Fruit fly (Drosophila melanogaster) whole organism, embryonic: ENCODE measurements around the gene svr.

Source experiments
- Atf6 ChIP-seq: fragments of 200-800 bp; sonication (Bioruptor generic); IDR thresholded peaks from 2 replicates; pipeline ENCODE4 v1.3.6; 2022; ENCODE audit warnings: missing biosample characterization, missing genetic modification characterization
- B-H2 ChIP-seq: fragments of 200-800 bp; sonication (Bioruptor generic); optimal IDR thresholded peaks from 2 replicates; lab custom pipeline; 2018; ENCODE audit warnings: missing biosample characterization, mild to moderate bottlenecking, missing genetic modification characterization
- CG10543 ChIP-seq: fragments of 200-800 bp; sonication (Bioruptor generic); optimal IDR thresholded peaks from 3 replicates; lab custom pipeline; 2017; ENCODE audit warnings: missing biosample characterization, mild to moderate bottlenecking, missing genetic modification characterization, moderate library complexity
- CG11696 ChIP-seq: fragments of 200-800 bp; sonication (Bioruptor generic); IDR thresholded peaks from 2 replicates; pipeline ENCODE4 v1.3.6; 2022; ENCODE audit warnings: missing biosample characterization, missing genetic modification characterization
- CG12155 ChIP-seq: fragments of 200-800 bp; sonication (Bioruptor generic); optimal IDR thresholded peaks from 3 replicates; lab custom pipeline; 2016; ENCODE audit warnings: missing biosample characterization, missing genetic modification characterization
- CG12942 ChIP-seq: fragments of 200-800 bp; sonication (Bioruptor generic); optimal IDR thresholded peaks from 3 replicates; lab custom pipeline; 2016; ENCODE audit warnings: missing biosample characterization, missing genetic modification characterization
- CG13296 ChIP-seq: fragments of 200-800 bp; sonication (Bioruptor generic); optimal IDR thresholded peaks from 3 replicates; lab custom pipeline; 2018; ENCODE audit warnings: missing biosample characterization, mild to moderate bottlenecking, missing genetic modification characterization
- CG14014 ChIP-seq: fragments of 200-800 bp; sonication (Bioruptor generic); IDR thresholded peaks from 2 replicates; pipeline ENCODE4 v1.3.6; 2022; ENCODE audit warnings: missing biosample characterization, missing genetic modification characterization
- CG1603 ChIP-seq: fragments of 200-800 bp; sonication (Bioruptor generic); optimal IDR thresholded peaks from 2 replicates; lab custom pipeline; 2019; ENCODE audit warnings: missing biosample characterization, mild to moderate bottlenecking, missing genetic modification characterization, moderate library complexity
- CG17361 ChIP-seq: fragments of 200-800 bp; sonication (Bioruptor generic); IDR thresholded peaks from 3 replicates; pipeline ENCODE4 v1.3.6; 2022; ENCODE audit warnings: missing biosample characterization, missing genetic modification characterization
- CG17829 ChIP-seq: fragments of 200-800 bp; optimal IDR thresholded peaks from 2 replicates; lab custom pipeline; 2019; ENCODE audit warnings: missing biosample characterization, mild to moderate bottlenecking, missing genetic modification characterization, moderate library complexity
- CG2712 ChIP-seq: fragments of 200-800 bp; optimal IDR thresholded peaks from 3 replicates; lab custom pipeline; 2019; ENCODE audit warnings: missing biosample characterization, mild to moderate bottlenecking, missing genetic modification characterization, moderate library complexity
- CG30403 ChIP-seq: fragments of 200-800 bp; sonication (Bioruptor generic); optimal IDR thresholded peaks from 3 replicates; lab custom pipeline; 2016; ENCODE audit warnings: missing biosample characterization, missing genetic modification characterization
- CG3065 ChIP-seq: fragments of 200-800 bp; sonication (Bioruptor generic); optimal IDR thresholded peaks from 2 replicates; lab custom pipeline; 2016; ENCODE audit warnings: missing biosample characterization, missing genetic modification characterization
- CG34376 ChIP-seq: fragments of 200-800 bp; sonication (Bioruptor generic); optimal IDR thresholded peaks from 2 replicates; lab custom pipeline; 2018; ENCODE audit warnings: missing biosample characterization, mild to moderate bottlenecking, missing genetic modification characterization
- CG5180 ChIP-seq: fragments of 200-800 bp; sonication (Bioruptor generic); optimal IDR thresholded peaks from 3 replicates; lab custom pipeline; 2017; ENCODE audit warnings: missing biosample characterization, missing genetic modification characterization, mild to moderate bottlenecking, moderate library complexity, missing genetic modification reagents
- CG6175 ChIP-seq: fragments of 200-800 bp; sonication (Bioruptor generic); IDR thresholded peaks from 3 replicates; pipeline ENCODE4 v1.3.6; 2022; ENCODE audit warnings: missing biosample characterization, missing genetic modification characterization
- CG7271 ChIP-seq: fragments of 200-800 bp; sonication (Bioruptor generic); optimal IDR thresholded peaks from 2 replicates; lab custom pipeline; 2018; ENCODE audit warnings: missing biosample characterization, mild to moderate bottlenecking, missing genetic modification characterization, moderate library complexity
- D19A ChIP-seq: fragments of 200-800 bp; optimal IDR thresholded peaks from 3 replicates; lab custom pipeline; 2019; ENCODE audit warnings: missing biosample characterization, mild to moderate bottlenecking, missing genetic modification characterization, moderate library complexity
- Eip74EF ChIP-seq, 2 experiments: fragments of 200-800 bp in 1 of 2; fragments of >200 bp in 1 of 2; sonication (Bioruptor generic) in 1 of 2; optimal IDR thresholded peaks; 2 replicates each; lab custom pipeline; 2017 to 2019; ENCODE audit warnings: missing biosample characterization in 2 of 2, missing genetic modification characterization in 2 of 2, mild to moderate bottlenecking in 1 of 2, moderate library complexity in 1 of 2
- Ets65A ChIP-seq: fragments of 200-800 bp; sonication (Bioruptor generic); peaks from one replicate; lab custom pipeline; 2016; ENCODE audit warnings: missing biosample characterization, missing genetic modification characterization
- Med ChIP-seq: fragments of 200-800 bp; sonication (Bioruptor generic); peaks from one replicate; lab custom pipeline; 2016; ENCODE audit warnings: missing biosample characterization, missing genetic modification characterization, mild to moderate bottlenecking, inconsistent platforms, moderate library complexity
- Mrtf ChIP-seq: fragments of 200-800 bp; sonication (Bioruptor generic); IDR thresholded peaks from 3 replicates; pipeline ENCODE4 v1.3.6; 2022; ENCODE audit warnings: missing biosample characterization, missing genetic modification characterization
- Pdp1 ChIP-seq, 2 experiments: fragments of 200-800 bp; sonication (Bioruptor generic); optimal IDR thresholded peaks; 3 replicates each; lab custom pipeline; 2016; ENCODE audit warnings: missing biosample characterization in 2 of 2, missing genetic modification characterization in 2 of 2, mild to moderate bottlenecking in 1 of 2, moderate library complexity in 1 of 2
- Side ChIP-seq: fragments of 200-800 bp; sonication (Bioruptor generic); optimal IDR thresholded peaks from 2 replicates; lab custom pipeline; 2016; ENCODE audit warnings: missing biosample characterization, missing genetic modification characterization
- Xbp1 ChIP-seq: fragments of 200-800 bp; sonication (Bioruptor generic); optimal IDR thresholded peaks from 3 replicates; lab custom pipeline; 2016; ENCODE audit warnings: missing biosample characterization, mild to moderate bottlenecking, missing genetic modification characterization
- aop ChIP-seq: fragments of 200-800 bp; sonication (Bioruptor generic); IDR thresholded peaks from 2 replicates; pipeline ENCODE4 v1.3.6; 2022; ENCODE audit warnings: missing biosample characterization, missing genetic modification characterization
- ase ChIP-seq: fragments of 200-800 bp; sonication (Bioruptor generic); IDR thresholded peaks from 3 replicates; pipeline ENCODE4 v1.3.6; 2022; ENCODE audit warnings: missing biosample characterization, missing genetic modification characterization
- ato ChIP-seq: fragments of 200-800 bp; sonication (Bioruptor generic); IDR thresholded peaks from 2 replicates; pipeline ENCODE4 v1.3.6; 2022; ENCODE audit warnings: missing biosample characterization, missing genetic modification characterization; ENCODE audit not compliant: partially characterized antibody
- bcd ChIP-seq: fragments of 200-800 bp; sonication (Bioruptor generic); optimal IDR thresholded peaks from 2 replicates; lab custom pipeline; 2017; ENCODE audit warnings: missing biosample characterization, mild to moderate bottlenecking, missing genetic modification characterization
- bsh ChIP-seq, 2 experiments: fragments of 200-800 bp; sonication (Bioruptor generic); optimal IDR thresholded peaks; 2 replicates each; lab custom pipeline; 2017 to 2018; ENCODE audit warnings: mild to moderate bottlenecking in 2 of 2, missing biosample characterization in 2 of 2, missing genetic modification characterization in 2 of 2, moderate library complexity in 1 of 2
- cg ChIP-seq: fragments of 200-800 bp; sonication (Bioruptor generic); optimal IDR thresholded peaks from 3 replicates; lab custom pipeline; 2019; ENCODE audit warnings: missing biosample characterization, mild to moderate bottlenecking, missing genetic modification characterization, moderate library complexity
- ci ChIP-seq: fragments of 200-800 bp; sonication (Bioruptor generic); IDR thresholded peaks from 3 replicates; pipeline ENCODE4 v1.3.6; 2022; ENCODE audit warnings: missing biosample characterization, missing genetic modification characterization
- dmrt99B ChIP-seq: fragments of 200-800 bp; sonication (Bioruptor generic); optimal IDR thresholded peaks from 2 replicates; lab custom pipeline; 2018; ENCODE audit warnings: missing biosample characterization, mild to moderate bottlenecking, missing genetic modification characterization, moderate library complexity
- eve ChIP-seq, 2 experiments: fragments of >200 bp; optimal IDR thresholded peaks; 2 replicates each; lab custom pipeline; 2017; ENCODE audit warnings: missing biosample characterization in 2 of 2, missing genetic modification characterization in 2 of 2
- fd102C ChIP-seq: fragments of 200-800 bp; sonication (Bioruptor generic); optimal IDR thresholded peaks from 2 replicates; lab custom pipeline; 2018; ENCODE audit warnings: missing biosample characterization, mild to moderate bottlenecking, missing genetic modification characterization, moderate library complexity
- ftz-f1 ChIP-seq: fragments of 200-800 bp; sonication (Bioruptor generic); optimal IDR thresholded peaks from 2 replicates; lab custom pipeline; 2016; ENCODE audit warnings: missing biosample characterization, missing genetic modification characterization
- gem ChIP-seq: fragments of 200-800 bp; sonication (Bioruptor generic); optimal IDR thresholded peaks from 2 replicates; lab custom pipeline; 2019; ENCODE audit warnings: missing biosample characterization, mild to moderate bottlenecking, missing genetic modification characterization, moderate library complexity
- ind ChIP-seq: fragments of 200-800 bp; sonication (Bioruptor generic); optimal IDR thresholded peaks from 3 replicates; lab custom pipeline; 2016; ENCODE audit warnings: missing biosample characterization, missing genetic modification characterization
- lbe ChIP-seq: fragments of 200-800 bp; sonication (Bioruptor generic); optimal IDR thresholded peaks from 2 replicates; lab custom pipeline; 2016; ENCODE audit warnings: missing biosample characterization, mild to moderate bottlenecking, missing genetic modification characterization
- lilli ChIP-seq: fragments of 200-800 bp; sonication (Bioruptor generic); optimal IDR thresholded peaks from 3 replicates; lab custom pipeline; 2016; ENCODE audit warnings: missing biosample characterization, missing genetic modification characterization
- mam ChIP-seq: fragments of 200-800 bp; sonication (Bioruptor generic); optimal IDR thresholded peaks from 3 replicates; lab custom pipeline; 2016; ENCODE audit warnings: missing biosample characterization, missing genetic modification characterization
- mirr ChIP-seq: fragments of 200-800 bp; sonication (Bioruptor generic); optimal IDR thresholded peaks from 3 replicates; lab custom pipeline; 2018; ENCODE audit warnings: missing biosample characterization, mild to moderate bottlenecking, missing genetic modification characterization
- onecut ChIP-seq: fragments of 200-800 bp; sonication (Bioruptor generic); IDR thresholded peaks from 2 replicates; pipeline ENCODE4 v1.3.6; 2022; ENCODE audit warnings: missing biosample characterization, missing genetic modification characterization
- sens ChIP-seq: fragments of 200-800 bp; sonication (Bioruptor generic); peaks from one replicate; lab custom pipeline; 2016; ENCODE audit warnings: missing biosample characterization, missing genetic modification characterization
- sug ChIP-seq: fragments of 200-800 bp; optimal IDR thresholded peaks from 2 replicates; lab custom pipeline; 2019; ENCODE audit warnings: missing biosample characterization, mild to moderate bottlenecking, missing genetic modification characterization, moderate library complexity
- unc-4 ChIP-seq: fragments of 200-800 bp; sonication (Bioruptor generic); IDR thresholded peaks from 2 replicates; pipeline ENCODE4 v1.3.6; 2022; ENCODE audit warnings: missing biosample characterization, missing genetic modification characterization; ENCODE audit not compliant: partially characterized antibody
- zf30C ChIP-seq: fragments of 200-800 bp; sonication (Bioruptor generic); optimal IDR thresholded peaks from 3 replicates; lab custom pipeline; 2018; ENCODE audit warnings: missing biosample characterization, mild to moderate bottlenecking, missing genetic modification characterization

The svr gene

DNA sequence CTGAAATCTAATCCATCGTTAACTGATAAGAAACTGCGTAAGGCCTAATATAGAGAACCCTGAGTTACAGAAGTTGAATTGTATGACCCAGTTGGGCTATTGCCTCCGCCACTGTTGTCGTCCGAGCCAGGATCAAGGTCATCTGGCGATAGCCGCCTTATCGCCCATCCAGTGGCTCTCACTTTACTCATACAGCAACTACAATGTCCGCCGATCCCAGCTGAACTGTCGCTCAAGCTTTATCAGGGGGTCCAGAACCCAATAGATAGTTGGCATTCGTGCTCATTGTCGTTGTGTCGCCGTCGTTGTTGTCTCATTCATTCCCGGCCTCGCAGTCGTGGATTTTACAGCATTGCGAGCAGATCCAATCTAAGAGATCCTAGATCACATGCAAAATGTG is 12.9 kb downstream of the svr start, which contains the start of gene arg:
Gene arg, plus strand, starts transcription at position 319 of the 400 bp plus-strand sequence.
- TF ChIP-seq Eip74EF (GFP tag; optimal IDR thresholded peaks at IDR 0.05; lab: Kevin White, UChicago) (no peak), CG13296 (GFP tag; lab: Kevin White, UChicago) (no peak), sug (peak; percentile 78), CG10543 (GFP tag; lab: Kevin White, UChicago) (peak; percentile 3), bcd (GFP tag; lab: Kevin White, UChicago) (no peak), ftz-f1 (peak; percentile 23), Pdp1 (GFP tag; optimal IDR thresholded peaks at IDR 0.05; lab: Kevin White, UChicago) (peak in 1 of 2 experiments; percentile 30), CG34376 (GFP tag; lab: Kevin White, UChicago) (peak; percentile 90), ase (GFP tag; lab: Robert Waterston, UW) (no peak), fd102C (GFP tag; lab: Kevin White, UChicago) (no peak)

DNA sequence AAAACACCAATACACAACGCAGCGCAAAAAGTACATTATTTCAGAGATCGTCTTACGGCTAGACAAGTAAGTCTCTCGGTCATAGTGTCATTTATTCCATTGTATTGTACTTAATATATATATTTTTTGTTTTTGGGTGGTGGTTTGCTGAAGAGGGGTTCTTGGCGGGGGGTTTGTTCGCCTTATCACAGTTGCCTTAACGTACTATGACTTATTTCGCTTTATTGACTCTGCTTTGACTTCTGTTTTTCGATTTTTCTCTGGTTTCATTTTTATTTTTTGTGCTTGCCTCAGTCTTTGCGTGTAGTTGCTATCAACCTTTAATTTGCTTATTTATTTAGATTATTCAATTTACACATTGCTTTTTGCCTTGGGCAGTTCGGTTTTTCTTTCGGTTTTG is 14.3 kb downstream of the svr start:
- TF ChIP-seq CG17829 (tag; lab: Kevin White, UChicago) (no peak), CG34376 (GFP tag; lab: Kevin White, UChicago) (peak; percentile 17), sug (peak; percentile 68), lbe (GFP tag; lab: Kevin White, UChicago) (peak; percentile 8), mirr (no peak)

DNA sequence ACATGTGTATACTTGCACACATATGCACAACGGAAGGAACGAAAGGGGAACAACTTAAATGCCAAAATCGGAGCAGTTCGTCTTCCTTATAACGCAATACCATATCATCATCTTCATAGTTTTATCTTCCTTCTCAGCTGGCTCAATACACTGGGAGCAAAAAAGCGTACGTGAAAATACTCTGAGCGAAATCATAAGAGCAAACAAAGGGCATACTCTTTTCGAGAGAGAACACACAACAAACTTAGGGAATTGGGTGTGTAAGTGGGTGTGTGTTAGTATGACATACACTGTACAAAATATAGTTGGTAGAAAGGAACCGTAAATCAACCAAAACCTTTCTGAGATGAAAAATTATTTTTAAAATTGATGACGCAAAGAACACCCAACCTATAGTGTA is 16.3 kb downstream of the svr start:
- TF ChIP-seq mam (GFP tag; lab: Kevin White, UChicago) (no peak), lilli (GFP tag; lab: Kevin White, UChicago) (peak; percentile 4), sens (GFP tag; lab: Kevin White, UChicago) (peak; percentile 83), D19A (tag; lab: Kevin White, UChicago) (peak; percentile 6), B-H2 (GFP tag; lab: Kevin White, UChicago) (no peak), CG14014 (GFP tag; lab: Robert Waterston, UW) (no peak), Med (GFP tag; lab: Kevin White, UChicago) (peak; percentile 48), dmrt99B (tag; lab: Kevin White, UChicago) (no peak), CG7271 (tag; lab: Kevin White, UChicago) (no peak), CG6175 (GFP tag; lab: Robert Waterston, UW) (no peak), Xbp1 (GFP tag; lab: Kevin White, UChicago) (peak; percentile 6), cg (GFP tag; lab: Kevin White, UChicago) (peak; percentile 15), aop (GFP tag; lab: Robert Waterston, UW) (no peak), bsh (GFP tag; optimal IDR thresholded peaks at IDR 0.05; lab: Kevin White, UChicago) (peak in 1 of 2 experiments; percentile 40), CG3065 (GFP tag; lab: Kevin White, UChicago) (no peak), CG2712 (peak; percentile 10), eve (GFP tag; optimal IDR thresholded peaks at IDR 0.05; lab: Kevin White, UChicago) (peak in 1 of 2 experiments; percentile 37), Ets65A (GFP tag; lab: Kevin White, UChicago) (peak; percentile 89), Mrtf (GFP tag; lab: Robert Waterston, UW) (no peak), CG12942 (GFP tag; lab: Kevin White, UChicago) (no peak), gem (peak; percentile 25), zf30C (GFP tag; lab: Kevin White, UChicago) (peak; percentile 64), ind (GFP tag; lab: Kevin White, UChicago) (peak; percentile 5), unc-4 (GFP tag; lab: Robert Waterston, UW) (no peak), CG11696 (GFP tag; lab: Robert Waterston, UW) (no peak), CG1603 (tag; lab: Kevin White, UChicago) (peak; percentile 11), ato (GFP tag; lab: Robert Waterston, UW) (no peak), CG30403 (GFP tag; lab: Kevin White, UChicago) (no peak), CG17361 (GFP tag; lab: Robert Waterston, UW) (0 out of 3 replicates have a peak, but pooled peaks have one; percentile 13), CG12155 (GFP tag; lab: Kevin White, UChicago) (no peak), CG5180 (GFP tag; lab: Kevin White, UChicago) (no peak), Atf6 (GFP tag; lab: Robert Waterston, UW) (no peak), onecut (GFP tag; lab: Robert Waterston, UW) (no peak), Side (GFP tag; lab: Kevin White, UChicago) (peak; percentile 6), ci (GFP tag; lab: Robert Waterston, UW) (0 out of 3 replicates have a peak, but pooled peaks have one; percentile 16)
